Fruit fly (Drosophila melanogaster) whole organism, embryonic: Measurements from ENCODE around the gene CG16758.

Experiments
- Antp ChIP-seq: fragments of 200-800 bp; sonication (Bioruptor generic); optimal IDR thresholded peaks from 3 replicates; lab custom pipeline; 2016; ENCODE audit warnings: missing biosample characterization, missing genetic modification characterization
- Atf3 ChIP-seq: fragments of 200-800 bp; sonication (Bioruptor generic); optimal IDR thresholded peaks from 3 replicates; lab custom pipeline; 2016; ENCODE audit warnings: missing biosample characterization, missing genetic modification characterization
- Atf6 ChIP-seq: fragments of 200-800 bp; sonication (Bioruptor generic); IDR thresholded peaks from 2 replicates; pipeline ENCODE4 v1.3.6; 2022; ENCODE audit warnings: missing biosample characterization, missing genetic modification characterization
- B-H1 ChIP-seq: fragments of 200-800 bp; sonication (Bioruptor generic); IDR thresholded peaks from 3 replicates; pipeline ENCODE4 v1.3.6; 2022; ENCODE audit warnings: missing biosample characterization, missing genetic modification characterization
- C15 ChIP-seq: fragments of 200-800 bp; sonication (Bioruptor generic); IDR thresholded peaks from 3 replicates; pipeline ENCODE4 v1.3.6; 2022; ENCODE audit warnings: missing biosample characterization, missing genetic modification characterization
- CG10209 ChIP-seq: fragments of 200-800 bp; sonication (Bioruptor generic); optimal IDR thresholded peaks from 3 replicates; lab custom pipeline; 2017; ENCODE audit warnings: missing biosample characterization, mild to moderate bottlenecking, missing genetic modification characterization, missing genetic modification reagents
- CG10979 ChIP-seq: fragments of 200-800 bp; sonication (Bioruptor generic); optimal IDR thresholded peaks from 2 replicates; lab custom pipeline; 2018; ENCODE audit warnings: missing biosample characterization, mild to moderate bottlenecking, missing genetic modification characterization, moderate library complexity
- CG12155 ChIP-seq: fragments of 200-800 bp; sonication (Bioruptor generic); optimal IDR thresholded peaks from 3 replicates; lab custom pipeline; 2016; ENCODE audit warnings: missing biosample characterization, missing genetic modification characterization
- CG12942 ChIP-seq: fragments of 200-800 bp; sonication (Bioruptor generic); optimal IDR thresholded peaks from 3 replicates; lab custom pipeline; 2016; ENCODE audit warnings: missing biosample characterization, missing genetic modification characterization
- CG13123 ChIP-seq: fragments of 200-800 bp; sonication (Bioruptor generic); optimal IDR thresholded peaks from 2 replicates; lab custom pipeline; 2016; ENCODE audit warnings: missing biosample characterization, missing genetic modification characterization
- CG14860 ChIP-seq: fragments of 200-800 bp; sonication (Bioruptor generic); IDR thresholded peaks from 3 replicates; pipeline ENCODE4 v1.3.6; 2022; ENCODE audit warnings: missing biosample characterization, missing genetic modification characterization; ENCODE audit not compliant: partially characterized antibody
- CG17359 ChIP-seq: fragments of 200-800 bp; sonication (Bioruptor generic); optimal IDR thresholded peaks from 3 replicates; lab custom pipeline; 2018; ENCODE audit warnings: missing biosample characterization, mild to moderate bottlenecking, missing genetic modification characterization, moderate library complexity
- CG17385 ChIP-seq: fragments of 200-800 bp; sonication (Bioruptor generic); optimal IDR thresholded peaks from 3 replicates; lab custom pipeline; 2018; ENCODE audit warnings: missing biosample characterization, mild to moderate bottlenecking, missing genetic modification characterization
- CG17612 ChIP-seq: fragments of 200-800 bp; sonication (Bioruptor generic); IDR thresholded peaks from 2 replicates; pipeline ENCODE4 v1.3.6; 2022; ENCODE audit warnings: missing biosample characterization, missing genetic modification characterization
- CG17802 ChIP-seq: fragments of 200-800 bp; sonication (Bioruptor generic); optimal IDR thresholded peaks from 2 replicates; lab custom pipeline; 2018; ENCODE audit warnings: missing biosample characterization, mild to moderate bottlenecking, missing genetic modification characterization, moderate library complexity
- CG2120 ChIP-seq: fragments of 200-800 bp; sonication (Bioruptor generic); optimal IDR thresholded peaks from 3 replicates; lab custom pipeline; 2016; ENCODE audit warnings: missing biosample characterization, missing genetic modification characterization
- CG2875 ChIP-seq: fragments of 200-800 bp; sonication (Bioruptor generic); optimal IDR thresholded peaks from 2 replicates; lab custom pipeline; 2017; ENCODE audit warnings: missing biosample characterization, mild to moderate bottlenecking, missing genetic modification characterization, missing genetic modification reagents
- CG3407 ChIP-seq: fragments of 200-800 bp; sonication (Bioruptor generic); optimal IDR thresholded peaks from 2 replicates; lab custom pipeline; 2018; ENCODE audit warnings: missing biosample characterization, mild to moderate bottlenecking, missing genetic modification characterization
- CG34422 ChIP-seq: fragments of 200-800 bp; sonication (Bioruptor generic); IDR thresholded peaks from 3 replicates; pipeline ENCODE4 v1.3.6; 2022; ENCODE audit warnings: missing biosample characterization, missing genetic modification characterization
- CG5953 ChIP-seq: fragments of 200-800 bp; sonication (Bioruptor generic); IDR thresholded peaks from 2 replicates; pipeline ENCODE4 v1.3.6; 2022; ENCODE audit warnings: missing biosample characterization, missing genetic modification characterization
- CG6654 ChIP-seq: fragments of 200-800 bp; sonication (Bioruptor generic); optimal IDR thresholded peaks from 2 replicates; lab custom pipeline; 2017; ENCODE audit warnings: missing biosample characterization, mild to moderate bottlenecking, missing genetic modification characterization
- CG7556 ChIP-seq: fragments of 200-800 bp; sonication (Bioruptor generic); optimal IDR thresholded peaks from 2 replicates; lab custom pipeline; 2017; ENCODE audit warnings: missing biosample characterization, mild to moderate bottlenecking, missing genetic modification characterization
- CG7839 ChIP-seq: fragments of 200-800 bp; sonication (Bioruptor generic); optimal IDR thresholded peaks from 3 replicates; lab custom pipeline; 2018; ENCODE audit warnings: missing biosample characterization, mild to moderate bottlenecking, missing genetic modification characterization, moderate library complexity
- CG9437 ChIP-seq: fragments of 200-800 bp; sonication (Bioruptor generic); optimal IDR thresholded peaks from 2 replicates; lab custom pipeline; 2018; ENCODE audit warnings: missing biosample characterization, mild to moderate bottlenecking, missing genetic modification characterization
- D ChIP-seq, 2 experiments: fragments of 200-800 bp in 1 of 2; fragments of >200 bp in 1 of 2; sonication (Bioruptor generic) in 1 of 2; optimal IDR thresholded peaks; 2 replicates in 1 of 2; 3 replicates in 1 of 2; lab custom pipeline; 2017; ENCODE audit warnings: mild to moderate bottlenecking in 1 of 2, missing biosample characterization in 1 of 2, missing genetic modification characterization in 1 of 2, missing genetic modification reagents in 1 of 2
- Dbx ChIP-seq: fragments of 200-800 bp; sonication (Bioruptor generic); IDR thresholded peaks from 3 replicates; pipeline ENCODE4 v1.3.6; 2022; ENCODE audit warnings: missing biosample characterization, missing genetic modification characterization
- Dfd ChIP-seq, 2 experiments: fragments of >200 bp; optimal IDR thresholded peaks; 2 replicates each; lab custom pipeline; 2017; ENCODE audit warnings: missing biosample characterization in 2 of 2, missing genetic modification characterization in 2 of 2
- E2f1 ChIP-seq: fragments of 200-800 bp; sonication (Bioruptor generic); IDR thresholded peaks from 2 replicates; pipeline ENCODE4 v1.3.6; 2022; ENCODE audit warnings: missing biosample characterization, missing genetic modification characterization
- Fer3 ChIP-seq: fragments of 200-800 bp; sonication (Bioruptor generic); optimal IDR thresholded peaks from 2 replicates; lab custom pipeline; 2018; ENCODE audit warnings: missing biosample characterization, mild to moderate bottlenecking, missing genetic modification characterization, moderate library complexity
- Lhr ChIP-seq: fragments of 200-800 bp; sonication (Bioruptor generic); optimal IDR thresholded peaks from 3 replicates; lab custom pipeline; 2017; ENCODE audit warnings: mild to moderate bottlenecking, missing biosample characterization, missing genetic modification reagents, missing genetic modification characterization
- Mad ChIP-seq: fragments of 200-800 bp; sonication (Bioruptor generic); optimal IDR thresholded peaks from 2 replicates; lab custom pipeline; 2016; ENCODE audit warnings: missing biosample characterization, missing genetic modification characterization
- Rx ChIP-seq: fragments of 200-800 bp; sonication (Bioruptor generic); IDR thresholded peaks from 2 replicates; pipeline ENCODE4 v1.3.6; 2022; ENCODE audit warnings: missing biosample characterization, missing genetic modification characterization
- ap ChIP-seq: fragments of 200-800 bp; sonication (Bioruptor generic); IDR thresholded peaks from 2 replicates; pipeline ENCODE4 v1.3.6; 2022; ENCODE audit warnings: missing biosample characterization, missing genetic modification characterization
- az2 ChIP-seq: fragments of 200-800 bp; sonication (Bioruptor generic); optimal IDR thresholded peaks from 3 replicates; lab custom pipeline; 2016; ENCODE audit warnings: missing biosample characterization, missing genetic modification characterization
- bab2 ChIP-seq: fragments of 200-800 bp; sonication (Bioruptor generic); optimal IDR thresholded peaks from 2 replicates; lab custom pipeline; 2016; ENCODE audit warnings: missing biosample characterization, missing genetic modification characterization
- da ChIP-seq: fragments of 200-800 bp; sonication (Bioruptor generic); optimal IDR thresholded peaks from 2 replicates; lab custom pipeline; 2016; ENCODE audit warnings: missing biosample characterization, missing genetic modification characterization
- danr ChIP-seq: fragments of 200-800 bp; sonication (Bioruptor generic); IDR thresholded peaks from 2 replicates; pipeline ENCODE4 v1.3.6; 2022; ENCODE audit warnings: missing biosample characterization, missing genetic modification characterization
- grn ChIP-seq: fragments of 200-800 bp; sonication (Bioruptor generic); optimal IDR thresholded peaks from 3 replicates; lab custom pipeline; 2017; ENCODE audit warnings: missing biosample characterization, missing genetic modification characterization
- hkb ChIP-seq, 2 experiments: fragments of 200-800 bp in 1 of 2; fragments of >200 bp in 1 of 2; sonication (Bioruptor generic) in 1 of 2; IDR thresholded peaks in 1 of 2; optimal IDR thresholded peaks in 1 of 2; 2 replicates each; pipeline versions ENCODE4 v1.3.6 to Lab custom; 2017 to 2022; ENCODE audit warnings: missing biosample characterization in 1 of 2, missing genetic modification characterization in 1 of 2
- jing ChIP-seq: fragments of 200-800 bp; sonication (Bioruptor generic); optimal IDR thresholded peaks from 2 replicates; lab custom pipeline; 2018; ENCODE audit warnings: missing biosample characterization, mild to moderate bottlenecking, missing genetic modification characterization
- lmd ChIP-seq: fragments of 200-800 bp; sonication (Bioruptor generic); IDR thresholded peaks from 2 replicates; pipeline ENCODE4 v1.3.6; 2022; ENCODE audit warnings: missing biosample characterization, missing genetic modification characterization
- mld ChIP-seq: fragments of 200-800 bp; sonication (Bioruptor generic); IDR thresholded peaks from 3 replicates; pipeline ENCODE4 v1.3.6; 2022; ENCODE audit warnings: missing biosample characterization, missing genetic modification characterization; ENCODE audit not compliant: partially characterized antibody
- onecut ChIP-seq: fragments of 200-800 bp; sonication (Bioruptor generic); IDR thresholded peaks from 2 replicates; pipeline ENCODE4 v1.3.6; 2022; ENCODE audit warnings: missing biosample characterization, missing genetic modification characterization
- pnt ChIP-seq: fragments of 200-800 bp; sonication (Bioruptor generic); optimal IDR thresholded peaks from 3 replicates; lab custom pipeline; 2016; ENCODE audit warnings: missing biosample characterization, missing genetic modification characterization
- slbo ChIP-seq: fragments of 200-800 bp; sonication (Bioruptor generic); IDR thresholded peaks from 2 replicates; pipeline ENCODE4 v1.3.6; 2022; ENCODE audit warnings: missing biosample characterization, missing genetic modification characterization
- sr ChIP-seq: fragments of 200-800 bp; sonication (Bioruptor generic); IDR thresholded peaks from 3 replicates; pipeline ENCODE4 v1.3.6; 2022; ENCODE audit warnings: missing biosample characterization, missing genetic modification characterization
- sug ChIP-seq: fragments of 200-800 bp; optimal IDR thresholded peaks from 2 replicates; lab custom pipeline; 2019; ENCODE audit warnings: missing biosample characterization, mild to moderate bottlenecking, missing genetic modification characterization, moderate library complexity
- tll ChIP-seq, 2 experiments: fragments of 200-800 bp in 1 of 2; fragments of >200 bp in 1 of 2; sonication (Bioruptor generic) in 1 of 2; optimal IDR thresholded peaks; 2 replicates each; lab custom pipeline; 2017 to 2019; ENCODE audit warnings: missing biosample characterization in 2 of 2, missing genetic modification characterization in 2 of 2, mild to moderate bottlenecking in 1 of 2, moderate library complexity in 1 of 2
- unpg ChIP-seq: fragments of 200-800 bp; sonication (Bioruptor generic); optimal IDR thresholded peaks from 3 replicates; lab custom pipeline; 2018; ENCODE audit warnings: missing biosample characterization, mild to moderate bottlenecking, missing genetic modification characterization, moderate library complexity
- usp ChIP-seq: fragments of >200 bp; optimal IDR thresholded peaks from 2 replicates; lab custom pipeline; 2017; ENCODE audit warnings: missing biosample characterization, missing genetic modification characterization
- vfl ChIP-seq: fragments of 200-800 bp; sonication (Bioruptor generic); optimal IDR thresholded peaks from 2 replicates; lab custom pipeline; 2016; ENCODE audit warnings: missing biosample characterization, missing genetic modification characterization

Gene CG16758

DNA sequence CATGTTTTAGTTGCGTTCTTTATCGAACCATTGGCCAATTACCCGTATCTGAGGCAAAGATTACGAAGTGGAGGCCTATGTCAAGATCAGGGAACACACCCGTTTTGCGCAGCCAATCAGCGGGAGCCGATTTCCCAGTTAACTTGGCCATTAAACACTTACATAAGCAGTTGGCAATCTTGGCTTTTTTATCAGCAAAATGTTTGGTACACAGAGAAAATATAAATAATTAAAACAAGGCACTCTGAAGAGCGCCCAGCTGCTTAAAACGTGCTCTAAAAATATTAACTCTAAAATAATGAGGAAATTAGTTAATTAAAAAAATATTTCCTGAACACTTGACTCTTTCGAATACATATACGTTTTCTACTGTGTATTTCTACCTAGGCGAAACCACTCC, 1.6 kb downstream of the CG16758 start (continued):
- TF ChIP-seq CG13123 (GFP tag; lab: Kevin White, UChicago): no peak
- no peak for TF ChIP-seq sr (GFP tag; lab: Robert Waterston, UW)
- TF ChIP-seq CG12942 (GFP tag; lab: Kevin White, UChicago): no peak
- peak; percentile 47 for TF ChIP-seq bab2 (GFP tag; lab: Kevin White, UChicago)
- no peak for TF ChIP-seq jing (GFP tag; lab: Kevin White, UChicago)
- TF ChIP-seq Dbx (GFP tag; lab: Robert Waterston, UW): peak; percentile 90
- no peak for TF ChIP-seq mld (GFP tag; lab: Robert Waterston, UW)
- peak; percentile 63 for TF ChIP-seq CG7556 (GFP tag; lab: Kevin White, UChicago)
- TF ChIP-seq grn: peak; percentile 60
- TF ChIP-seq da (GFP tag; lab: Kevin White, UChicago): no peak
- no peak for TF ChIP-seq onecut (GFP tag; lab: Robert Waterston, UW)
- TF ChIP-seq Mad (GFP tag; lab: Kevin White, UChicago): peak; percentile 8
- TF ChIP-seq CG14860: no peak
- no peak for TF ChIP-seq CG10979 (tag; lab: Kevin White, UChicago)
- no peak for TF ChIP-seq CG3407 (GFP tag; lab: Kevin White, UChicago)
- peak; percentile 72 for TF ChIP-seq CG12155 (GFP tag; lab: Kevin White, UChicago)
- peak; percentile 43; the same call in 1 of the 3 replicates for TF ChIP-seq B-H1
- TF ChIP-seq D (optimal IDR thresholded peaks at IDR 0.05; lab: Kevin White, UChicago): no peak
- TF ChIP-seq D (GFP tag; optimal IDR thresholded peaks at IDR 0.05; lab: Kevin White, UChicago): no peak
- peak; percentile 76 for TF ChIP-seq Fer3
- no peak for TF ChIP-seq usp (GFP tag; lab: Kevin White, UChicago)
- TF ChIP-seq E2f1: peak; percentile 72
- TF ChIP-seq lmd (GFP tag; lab: Robert Waterston, UW): peak; percentile 79
- TF ChIP-seq pnt: no peak
- peak; percentile 52 for TF ChIP-seq CG10209 (GFP tag; lab: Kevin White, UChicago)
- TF ChIP-seq CG17612 (GFP tag; lab: Robert Waterston, UW): peak; percentile 26; the same call in 1 of the 2 replicates
- TF ChIP-seq Rx (GFP tag; lab: Robert Waterston, UW): no peak
- no peak for TF ChIP-seq tll (GFP tag; optimal IDR thresholded peaks at IDR 0.05; lab: Kevin White, UChicago)
- no peak for TF ChIP-seq Lhr (GFP tag; lab: Kevin White, UChicago)
- no peak for TF ChIP-seq Atf3 (GFP tag; lab: Kevin White, UChicago)
- peak; percentile 49 for TF ChIP-seq az2
- TF ChIP-seq CG2875: no peak
- peak; percentile 60 for TF ChIP-seq vfl (GFP tag; lab: Kevin White, UChicago)
- no peak for TF ChIP-seq hkb (optimal IDR thresholded peaks at IDR 0.05; lab: Kevin White, UChicago)
- peak; percentile 77 for TF ChIP-seq hkb (GFP tag; IDR thresholded peaks at IDR 0.05; lab: Robert Waterston, UW)
- TF ChIP-seq CG7839 (tag; lab: Kevin White, UChicago): peak; percentile 79
- TF ChIP-seq danr (GFP tag; lab: Robert Waterston, UW): no peak
- TF ChIP-seq CG2120: peak; percentile 93
- no peak for TF ChIP-seq CG9437 (GFP tag; lab: Kevin White, UChicago)
- TF ChIP-seq Dfd (GFP tag; optimal IDR thresholded peaks at IDR 0.05; lab: Kevin White, UChicago): no peak
- no peak for TF ChIP-seq ap
- TF ChIP-seq C15 (GFP tag; lab: Robert Waterston, UW): no peak; the same call in 2 of the 3 replicates
- TF ChIP-seq CG5953 (GFP tag; lab: Robert Waterston, UW): no peak
- TF ChIP-seq Atf6 (GFP tag; lab: Robert Waterston, UW): peak; percentile 90
- TF ChIP-seq CG6654: peak; percentile 1
- TF ChIP-seq CG34422 (GFP tag; lab: Robert Waterston, UW): no peak; the same call in 1 of the 3 replicates
- peak; percentile 62 for TF ChIP-seq CG17385 (GFP tag; lab: Kevin White, UChicago)
- peak; percentile 90 for TF ChIP-seq slbo (GFP tag; lab: Robert Waterston, UW)
- peak; percentile 66 for TF ChIP-seq unpg (GFP tag; lab: Kevin White, UChicago)
- TF ChIP-seq CG17359 (tag; lab: Kevin White, UChicago): peak; percentile 32
- TF ChIP-seq Antp (GFP tag; lab: Kevin White, UChicago): no peak
- peak; percentile 38 for TF ChIP-seq sug (tag; lab: Kevin White, UChicago)
- no peak for TF ChIP-seq CG17802 (tag; lab: Kevin White, UChicago)
